Worm (Caenorhabditis elegans) whole organism, late embryonic: ENCODE data around the gene srsx-31.

Experiments
- F13H6.1 ChIP-seq: sonication (generic microtip); optimal IDR thresholded peaks from 2 replicates; lab custom pipeline; 2016; ENCODE audit warnings: missing genetic modification characterization, missing compliant biosample characterization
- ama-1 ChIP-seq: fragments of 150-350 bp; optimal IDR thresholded peaks from 2 replicates; lab custom pipeline; 2014
- ceh-18 ChIP-seq: sonication (generic microtip); optimal IDR thresholded peaks from 2 replicates; lab custom pipeline; 2016; ENCODE audit warnings: missing genetic modification characterization, missing compliant biosample characterization
- ceh-9 ChIP-seq: sonication (generic microtip); optimal IDR thresholded peaks from 2 replicates; lab custom pipeline; 2016; ENCODE audit warnings: mild to moderate bottlenecking, missing genetic modification characterization, inconsistent platforms, missing compliant biosample characterization
- hlh-13 ChIP-seq: fragments of 200-800 bp; sonication (Bioruptor generic); optimal IDR thresholded peaks from 2 replicates; lab custom pipeline; 2018; ENCODE audit warnings: mild to moderate bottlenecking, missing genetic modification characterization, missing compliant biosample characterization
- nhr-11 ChIP-seq: fragments of 150-350 bp; optimal IDR thresholded peaks from 2 replicates; lab custom pipeline; 2014; ENCODE audit warnings: missing biosample characterization, missing genetic modification characterization
- npax-4 ChIP-seq: sonication (generic microtip); optimal IDR thresholded peaks from 2 replicates; lab custom pipeline; 2016; ENCODE audit warnings: missing genetic modification characterization, missing compliant biosample characterization
- tbx-2 ChIP-seq: sonication (generic microtip); optimal IDR thresholded peaks from 2 replicates; lab custom pipeline; 2016; ENCODE audit warnings: missing genetic modification characterization, missing compliant biosample characterization

DNA sequence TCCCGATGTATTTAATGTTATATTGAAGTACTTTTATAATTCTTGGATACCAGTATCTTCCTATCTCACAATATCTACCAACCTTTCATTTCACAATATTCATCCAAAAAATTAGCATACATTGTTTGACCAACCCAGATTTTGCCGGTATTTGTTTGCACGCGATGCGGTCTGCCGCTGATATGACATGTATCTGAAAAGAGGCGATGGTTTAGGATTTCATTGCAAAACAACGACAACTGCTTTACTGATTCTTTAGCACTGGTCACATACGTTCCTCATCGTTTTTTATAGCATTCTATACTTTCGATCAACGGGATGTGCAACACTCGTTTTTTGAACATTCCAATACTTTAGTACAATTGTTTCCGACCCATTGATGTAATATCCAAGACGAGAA, 7.0 kb downstream of the srsx-31 start, which contains the start of gene mam-4:
- TF ChIP-seq tbx-2 (tag; lab: Kevin White, UChicago) (no peak), ama-1 (lab: Kevin White, UChicago) (no peak), F13H6.1 (tag; lab: Kevin White, UChicago) (no peak), hlh-13 (GFP tag; lab: Kevin White, UChicago) (no peak), npax-4 (tag; lab: Kevin White, UChicago) (no peak), nhr-11 (tag; lab: Kevin White, UChicago) (no peak), ceh-18 (tag; lab: Kevin White, UChicago) (no peak), ceh-9 (tag; lab: Kevin White, UChicago) (no peak)
